Fruit fly (Drosophila melanogaster): ENCODE data around the gene CG15293.

CG15293 gene

DNA sequence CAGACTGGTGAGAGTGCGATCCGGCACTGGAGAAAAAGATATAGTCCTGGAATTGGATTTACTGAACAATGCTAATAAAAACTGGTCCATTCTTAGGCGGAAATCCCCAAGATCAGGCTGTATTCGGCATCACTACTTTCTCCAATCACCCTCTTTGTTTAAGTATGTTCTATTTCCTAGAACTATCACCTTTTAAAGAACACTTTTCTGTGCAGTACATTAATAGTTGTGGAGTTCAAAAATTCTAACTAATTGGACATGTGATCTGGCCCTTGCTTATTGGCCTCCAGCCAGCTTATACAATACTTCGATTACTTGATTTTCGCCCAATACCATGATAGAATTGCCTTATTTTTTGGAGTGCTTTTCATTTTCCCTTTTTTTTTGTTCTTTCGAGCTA, 14.4 kb upstream of the CG15293 start (continued):
- no peak for TF ChIP-seq CG17359 (tag; optimal IDR thresholded peaks at IDR 0.05)
- no peak for TF ChIP-seq HLHmδ (GFP tag; optimal IDR thresholded peaks at IDR 0.05)
- TF ChIP-seq Hr3 (GFP tag; optimal IDR thresholded peaks at IDR 0.05): no peak
- TF ChIP-seq CG14667 (GFP tag; IDR thresholded peaks at IDR 0.05): peak; percentile 26; the same call in 1 of the 2 replicates
- TF ChIP-seq CG3407 (GFP tag; optimal IDR thresholded peaks at IDR 0.05): peak; percentile 3
- TF ChIP-seq pum (GFP tag; optimal IDR thresholded peaks at IDR 0.05): peak; percentile 38
- peak; percentile 65 for TF ChIP-seq Sox100B (GFP tag; optimal IDR thresholded peaks at IDR 0.05)
- TF ChIP-seq Med (GFP tag): peak; percentile 65
- peak; percentile 7 for TF ChIP-seq CG12659 (GFP tag; optimal IDR thresholded peaks at IDR 0.05)
- TF ChIP-seq dysf (GFP tag; IDR thresholded peaks at IDR 0.05): peak; percentile 53; the same call in 1 of the 3 replicates
- peak; percentile 1 for TF ChIP-seq lilli (GFP tag; optimal IDR thresholded peaks at IDR 0.05)
- TF ChIP-seq CHES-1-like (GFP tag; optimal IDR thresholded peaks at IDR 0.05): no peak
- no peak for TF ChIP-seq CG8478 (optimal IDR thresholded peaks at IDR 0.05)
- TF ChIP-seq nmo (GFP tag; optimal IDR thresholded peaks at IDR 0.05): peak; percentile 41
- peak; percentile 18 for TF ChIP-seq Ssrp (tag; optimal IDR thresholded peaks at IDR 0.05)
- TF ChIP-seq fd96Cb (tag; optimal IDR thresholded peaks at IDR 0.05): peak; percentile 18
- peak; percentile 5 for TF ChIP-seq tio (GFP tag; optimal IDR thresholded peaks at IDR 0.05)
- peak; percentile 50 for TF ChIP-seq CG7839 (tag; optimal IDR thresholded peaks at IDR 0.05)
- peak; percentile 26 for TF ChIP-seq CG3281 (GFP tag; optimal IDR thresholded peaks at IDR 0.05)
- TF ChIP-seq CG13123 (GFP tag; optimal IDR thresholded peaks at IDR 0.05): no peak
- no peak for TF ChIP-seq nau (GFP tag; optimal IDR thresholded peaks at IDR 0.05)
- peak; percentile 33 for TF ChIP-seq CG14710 (tag; optimal IDR thresholded peaks at IDR 0.05)
- TF ChIP-seq HHEX (GFP tag; optimal IDR thresholded peaks at IDR 0.05): peak; percentile 17
- TF ChIP-seq D19A (tag; optimal IDR thresholded peaks at IDR 0.05): peak; percentile 36
- TF ChIP-seq CG5180 (GFP tag; optimal IDR thresholded peaks at IDR 0.05): peak; percentile 1
- TF ChIP-seq CG9727 (GFP tag; optimal IDR thresholded peaks at IDR 0.05): peak; percentile 12
- no peak for TF ChIP-seq insv (GFP tag; optimal IDR thresholded peaks at IDR 0.05)
- no peak for TF ChIP-seq CG18764 (GFP tag; optimal IDR thresholded peaks at IDR 0.05)
- no peak for TF ChIP-seq CG2199 (GFP tag; IDR thresholded peaks at IDR 0.05)
- peak; percentile 67 for TF ChIP-seq CG11504 (tag; optimal IDR thresholded peaks at IDR 0.05)
- TF ChIP-seq CG4854 (GFP tag; optimal IDR thresholded peaks at IDR 0.05): no peak
- peak; percentile 33 for TF ChIP-seq grau (tag; optimal IDR thresholded peaks at IDR 0.05)
- peak; percentile 2 for TF ChIP-seq CG17829 (tag; optimal IDR thresholded peaks at IDR 0.05)
- TF ChIP-seq Oli (tag; optimal IDR thresholded peaks at IDR 0.05): peak; percentile 44
- peak; percentile 52 for TF ChIP-seq phol (tag; optimal IDR thresholded peaks at IDR 0.05)
- peak; percentile 23 for TF ChIP-seq Hsf (GFP tag; optimal IDR thresholded peaks at IDR 0.05)
- peak; percentile 11 for TF ChIP-seq CG10267 (tag; optimal IDR thresholded peaks at IDR 0.05)
- TF ChIP-seq D (optimal IDR thresholded peaks at IDR 0.05): no peak
- peak; percentile 47 for TF ChIP-seq D (GFP tag; optimal IDR thresholded peaks at IDR 0.05)
- TF ChIP-seq GATAe (GFP tag; conservative IDR thresholded peaks at IDR 0.05): no peak
- no peak for TF ChIP-seq scrt (GFP tag; optimal IDR thresholded peaks at IDR 0.05)
- TF ChIP-seq sqz (GFP tag; optimal IDR thresholded peaks at IDR 0.05): peak; percentile 74
- peak; percentile 9 for TF ChIP-seq mam (GFP tag; optimal IDR thresholded peaks at IDR 0.05)
- peak; percentile 36 for TF ChIP-seq CG11723 (GFP tag; optimal IDR thresholded peaks at IDR 0.05)
- TF ChIP-seq Hmr (GFP tag; optimal IDR thresholded peaks at IDR 0.05): peak; percentile 8
- no peak for TF ChIP-seq dimm (GFP tag; IDR thresholded peaks at IDR 0.05)
- no peak for TF ChIP-seq TFAM (GFP tag; optimal IDR thresholded peaks at IDR 0.05)
- peak; percentile 23 for TF ChIP-seq jumu (GFP tag; optimal IDR thresholded peaks at IDR 0.05)
- TF ChIP-seq CG10654 (GFP tag; optimal IDR thresholded peaks at IDR 0.05): peak; percentile 16
- no peak for TF ChIP-seq pita (GFP tag; optimal IDR thresholded peaks at IDR 0.05)
- TF ChIP-seq nerfin-1 (tag; optimal IDR thresholded peaks at IDR 0.05): no peak
